Fruit fly (Drosophila melanogaster) whole organism, pupa: ENCODE measurements around the gene CG7016.

Experiments used
- CG10348 ChIP-seq: fragments of 200-800 bp; sonication (Bioruptor generic); IDR thresholded peaks from 2 replicates; pipeline ENCODE4 v1.3.6; 2022; ENCODE audit warnings: missing biosample characterization, missing genetic modification characterization
- CG12605 ChIP-seq: fragments of 200-800 bp; sonication (Bioruptor generic); IDR thresholded peaks from 2 replicates; pipeline ENCODE4 v1.3.6; 2022; ENCODE audit warnings: missing biosample characterization, missing genetic modification characterization
- CG13204 ChIP-seq: fragments of 200-800 bp; sonication (Bioruptor generic); optimal IDR thresholded peaks from 2 replicates; lab custom pipeline; 2018; ENCODE audit warnings: missing biosample characterization, mild to moderate bottlenecking, missing genetic modification characterization, moderate library complexity
- CG14655 ChIP-seq: fragments of 200-800 bp; sonication (Bioruptor generic); optimal IDR thresholded peaks from 3 replicates; lab custom pipeline; 2017; ENCODE audit warnings: mild to moderate bottlenecking, missing biosample characterization, missing genetic modification reagents, missing genetic modification characterization
- CG15710 ChIP-seq: fragments of 200-800 bp; sonication (Bioruptor generic); optimal IDR thresholded peaks from 2 replicates; lab custom pipeline; 2018; ENCODE audit warnings: missing biosample characterization, mild to moderate bottlenecking, missing genetic modification characterization, moderate library complexity
- CG8301 ChIP-seq: fragments of 200-800 bp; sonication (Bioruptor generic); optimal IDR thresholded peaks from 2 replicates; lab custom pipeline; 2018; ENCODE audit warnings: missing biosample characterization, mild to moderate bottlenecking, missing genetic modification characterization
- CG9948 ChIP-seq: fragments of 200-800 bp; sonication (Bioruptor generic); optimal IDR thresholded peaks from 2 replicates; lab custom pipeline; 2018; ENCODE audit warnings: missing biosample characterization, mild to moderate bottlenecking, missing genetic modification characterization, moderate library complexity
- D1 ChIP-seq: fragments of 200-800 bp; sonication (Bioruptor generic); optimal IDR thresholded peaks from 2 replicates; lab custom pipeline; 2018; ENCODE audit warnings: missing biosample characterization, mild to moderate bottlenecking, missing genetic modification characterization, moderate library complexity
- rn ChIP-seq: fragments of 200-800 bp; sonication (Bioruptor generic); IDR thresholded peaks from 2 replicates; pipeline ENCODE4 v1.3.6; 2022; ENCODE audit warnings: missing biosample characterization, missing genetic modification characterization

- TF ChIP-seq CG9948 (tag; lab: Kevin White, UChicago) (no peak), CG15710 (tag; lab: Kevin White, UChicago) (no peak), CG13204 (no peak), CG8301 (no peak), D1 (no peak), CG10348 (GFP tag; lab: Robert Waterston, UW) (no peak), CG12605 (GFP tag; lab: Robert Waterston, UW) (no peak), rn (GFP tag; lab: Robert Waterston, UW) (no peak), CG14655 (GFP tag; lab: Kevin White, UChicago) (no peak)
These were observed at the start of gene CG7016 for dm6 chr3R:24862574-24863089.
